Worm (Caenorhabditis elegans): Measurements from ENCODE around the gene cut-3.

- TF ChIP-seq W03F9.2 (tag; optimal IDR thresholded peaks at IDR 0.05) (no peak), him-1 (tag; optimal IDR thresholded peaks at IDR 0.05) (no peak)
Observed at ce11 chrII:8483124-8483792, 36.6 kb upstream of the cut-3 start.

All from whole organism, L4/young adult.